Worm (Caenorhabditis elegans): ENCODE results near the gene cnc-3.

The cnc-3 gene

DNA sequence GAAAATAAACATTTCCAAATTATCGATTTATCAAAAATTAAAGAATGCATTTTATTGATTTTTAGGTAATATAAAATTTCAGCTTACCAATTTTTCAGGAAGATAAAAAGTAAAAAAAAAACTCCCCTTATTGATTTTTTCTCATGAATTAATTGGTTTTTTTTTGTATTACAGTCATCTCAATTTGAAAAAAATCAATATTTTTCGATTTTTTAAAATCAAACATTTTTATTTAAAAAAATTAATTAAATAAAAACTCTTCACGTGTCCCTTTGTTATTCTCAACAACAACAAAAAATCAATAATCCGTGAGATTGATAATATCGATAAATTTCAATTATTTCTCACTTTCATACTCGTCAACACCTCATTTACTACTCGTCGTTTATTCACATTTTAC lies 47.5 kb downstream of the cnc-3 start, which contains the start of gene C38C3.3:
C38C3.3 (plus strand) TSS at position 301 of the 400 bp plus-strand sequence.
- TF ChIP-seq ham-2 (GFP tag; optimal IDR thresholded peaks at IDR 0.05) (no peak), ztf-11 (tag; optimal IDR thresholded peaks at IDR 0.05) (no peak), mab-5 (tag; optimal IDR thresholded peaks at IDR 0.05) (no peak), mep-1 (tag; optimal IDR thresholded peaks at IDR 0.05) (no peak), nhr-2 (tag; optimal IDR thresholded peaks at IDR 0.05) (no peak), zip-8 (tag; optimal IDR thresholded peaks at IDR 0.05) (no peak), tbx-8 (GFP tag; optimal IDR thresholded peaks at IDR 0.05) (no peak), cnd-1 (tag; optimal IDR thresholded peaks at IDR 0.05) (no peak), pha-4 (tag; optimal IDR thresholded peaks at IDR 0.05) (no peak), lin-13 (tag; optimal IDR thresholded peaks at IDR 0.05) (no peak), lin-32 (GFP tag; optimal IDR thresholded peaks at IDR 0.05) (no peak), nhr-76 (tag; optimal IDR thresholded peaks at IDR 0.05) (no peak), nhr-28 (tag; optimal IDR thresholded peaks at IDR 0.05) (no peak), blmp-1 (tag; optimal IDR thresholded peaks at IDR 0.05) (no peak)

DNA sequence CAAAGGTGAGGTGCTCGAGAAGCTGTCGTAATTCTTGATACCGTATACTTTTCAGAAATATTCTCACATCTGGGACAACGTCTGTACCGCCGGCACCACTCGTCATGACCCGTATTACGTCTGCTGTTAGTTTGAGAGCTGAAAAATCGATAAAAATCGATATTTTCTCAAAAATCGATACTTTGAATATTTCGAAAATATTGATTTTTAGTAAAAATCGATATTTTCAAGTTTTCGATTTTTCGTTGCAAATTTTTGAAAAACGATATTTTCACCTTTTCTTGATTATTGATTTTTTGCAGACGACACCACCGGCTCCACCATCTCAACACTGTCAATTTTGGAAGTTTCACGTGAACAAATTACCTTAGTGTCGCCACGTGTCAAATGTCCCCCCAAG lies 47.9 kb downstream of the cnc-3 start:
- TF ChIP-seq nhr-28 (tag; optimal IDR thresholded peaks at IDR 0.05) (no peak), mep-1 (tag; optimal IDR thresholded peaks at IDR 0.05) (no peak), nhr-237 (tag; optimal IDR thresholded peaks at IDR 0.05) (no peak), mab-5 (tag; optimal IDR thresholded peaks at IDR 0.05) (no peak), ceh-39 (tag; optimal IDR thresholded peaks at IDR 0.05) (no peak), snpc-4 (tag; optimal IDR thresholded peaks at IDR 0.05) (no peak), unc-62 (GFP tag; optimal IDR thresholded peaks at IDR 0.05) (no peak)
